Fruit fly (Drosophila melanogaster) whole organism, embryonic: ENCODE results near the gene Cyp303a1.

ENCODE experiments used
- B-H2 ChIP-seq: fragments of 200-800 bp; sonication (Bioruptor generic); optimal IDR thresholded peaks from 2 replicates; lab custom pipeline; 2018; ENCODE audit warnings: missing biosample characterization, mild to moderate bottlenecking, missing genetic modification characterization
- Bdp1 ChIP-seq: fragments of 200-800 bp; sonication (Bioruptor generic); optimal IDR thresholded peaks from 3 replicates; lab custom pipeline; 2016; ENCODE audit warnings: missing biosample characterization, missing genetic modification characterization
- Bgb ChIP-seq: fragments of 200-800 bp; sonication (Bioruptor generic); IDR thresholded peaks from 2 replicates; pipeline ENCODE4 v1.3.6; 2022; ENCODE audit warnings: missing biosample characterization, missing genetic modification characterization; ENCODE audit not compliant: partially characterized antibody
- CG10366 ChIP-seq: fragments of 200-800 bp; sonication (Bioruptor generic); IDR thresholded peaks from 2 replicates; pipeline ENCODE4 v1.3.6; 2022; ENCODE audit warnings: missing biosample characterization, missing genetic modification characterization
- CG10431 ChIP-seq: fragments of 200-800 bp; sonication (Bioruptor generic); optimal IDR thresholded peaks from 3 replicates; lab custom pipeline; 2018; ENCODE audit warnings: missing biosample characterization, mild to moderate bottlenecking, missing genetic modification characterization
- CG10462 ChIP-seq: fragments of 200-800 bp; sonication (Bioruptor generic); optimal IDR thresholded peaks from 2 replicates; lab custom pipeline; 2016; ENCODE audit warnings: missing biosample characterization, missing genetic modification characterization
- CG10543 ChIP-seq: fragments of 200-800 bp; sonication (Bioruptor generic); optimal IDR thresholded peaks from 3 replicates; lab custom pipeline; 2017; ENCODE audit warnings: missing biosample characterization, mild to moderate bottlenecking, missing genetic modification characterization, moderate library complexity
- CG12391 ChIP-seq: fragments of 200-800 bp; sonication (Bioruptor generic); optimal IDR thresholded peaks from 3 replicates; lab custom pipeline; 2018; ENCODE audit warnings: missing biosample characterization, mild to moderate bottlenecking, missing genetic modification characterization, moderate library complexity
- CG15601 ChIP-seq: fragments of 200-800 bp; sonication (Bioruptor generic); optimal IDR thresholded peaks from 3 replicates; lab custom pipeline; 2019; ENCODE audit warnings: missing biosample characterization, mild to moderate bottlenecking, missing genetic modification characterization, moderate library complexity
- CG17328 ChIP-seq: fragments of 200-800 bp; sonication (Bioruptor generic); IDR thresholded peaks from 2 replicates; pipeline ENCODE4 v1.3.6; 2022; ENCODE audit warnings: missing biosample characterization, missing genetic modification characterization
- CG17359 ChIP-seq: fragments of 200-800 bp; sonication (Bioruptor generic); optimal IDR thresholded peaks from 3 replicates; lab custom pipeline; 2018; ENCODE audit warnings: missing biosample characterization, mild to moderate bottlenecking, missing genetic modification characterization, moderate library complexity
- CG18764 ChIP-seq: fragments of 200-800 bp; sonication (Bioruptor generic); optimal IDR thresholded peaks from 3 replicates; lab custom pipeline; 2016; ENCODE audit warnings: missing biosample characterization, missing genetic modification characterization
- CG6254 ChIP-seq: fragments of 200-800 bp; sonication (Bioruptor generic); optimal IDR thresholded peaks from 3 replicates; lab custom pipeline; 2017; ENCODE audit warnings: mild to moderate bottlenecking, missing biosample characterization, missing genetic modification reagents, missing genetic modification characterization
- CG6689 ChIP-seq: fragments of 200-800 bp; sonication (Bioruptor generic); IDR thresholded peaks from 2 replicates; pipeline ENCODE4 v1.3.6; 2022; ENCODE audit warnings: missing biosample characterization, missing genetic modification characterization
- CG6765 ChIP-seq: fragments of 200-800 bp; sonication (Bioruptor generic); optimal IDR thresholded peaks from 3 replicates; lab custom pipeline; 2017; ENCODE audit warnings: missing biosample characterization, mild to moderate bottlenecking, missing genetic modification characterization
- CG6791 ChIP-seq: fragments of 200-800 bp; sonication (Bioruptor generic); IDR thresholded peaks from 3 replicates; pipeline ENCODE4 v1.3.6; 2022; ENCODE audit warnings: missing biosample characterization, missing genetic modification characterization; ENCODE audit not compliant: partially characterized antibody
- CG8281 ChIP-seq: fragments of 200-800 bp; sonication (Bioruptor generic); optimal IDR thresholded peaks from 2 replicates; lab custom pipeline; 2018; ENCODE audit warnings: missing biosample characterization, mild to moderate bottlenecking, missing genetic modification characterization, moderate library complexity
- CG8290 ChIP-seq, 3 experiments: fragments of 200-800 bp; sonication (Bioruptor generic); optimal IDR thresholded peaks; 2 replicates each; lab custom pipeline; 2016 to 2019; ENCODE audit warnings: missing biosample characterization in 3 of 3, missing genetic modification characterization in 3 of 3, mild to moderate bottlenecking in 2 of 3, moderate library complexity in 1 of 3
- CG8765 ChIP-seq: fragments of 200-800 bp; sonication (Bioruptor generic); IDR thresholded peaks from 2 replicates; pipeline ENCODE4 v1.3.6; 2022; ENCODE audit warnings: missing biosample characterization, missing genetic modification characterization
- CG8944 ChIP-seq: fragments of 200-800 bp; sonication (Bioruptor generic); optimal IDR thresholded peaks from 3 replicates; lab custom pipeline; 2016; ENCODE audit warnings: missing biosample characterization, missing genetic modification characterization
- CG9797 ChIP-seq: fragments of 200-800 bp; sonication (Bioruptor generic); optimal IDR thresholded peaks from 3 replicates; lab custom pipeline; 2018; ENCODE audit warnings: missing biosample characterization, mild to moderate bottlenecking, missing genetic modification characterization
- CG9932 ChIP-seq: fragments of 200-800 bp; sonication (Bioruptor generic); IDR thresholded peaks from 2 replicates; pipeline ENCODE4 v1.3.6; 2022; ENCODE audit warnings: missing biosample characterization, missing genetic modification characterization
- Doc3 ChIP-seq: fragments of 200-800 bp; sonication (Bioruptor generic); IDR thresholded peaks from 3 replicates; pipeline ENCODE4 v1.3.6; 2022; ENCODE audit warnings: missing biosample characterization, missing genetic modification characterization; ENCODE audit not compliant: partially characterized antibody
- Fer1 ChIP-seq: fragments of 200-800 bp; sonication (Bioruptor generic); optimal IDR thresholded peaks from 2 replicates; lab custom pipeline; 2017; ENCODE audit warnings: missing biosample characterization, mild to moderate bottlenecking, missing genetic modification characterization
- NC2α ChIP-seq: fragments of 200-800 bp; sonication (Bioruptor generic); optimal IDR thresholded peaks from 2 replicates; lab custom pipeline; 2016; ENCODE audit warnings: missing biosample characterization, missing genetic modification characterization
- NK7.1 ChIP-seq: fragments of 200-800 bp; sonication (Bioruptor generic); optimal IDR thresholded peaks from 3 replicates; lab custom pipeline; 2016; ENCODE audit warnings: missing biosample characterization, missing genetic modification characterization
- Neu2 ChIP-seq: fragments of 200-800 bp; sonication (Bioruptor generic); optimal IDR thresholded peaks from 3 replicates; lab custom pipeline; 2016; ENCODE audit warnings: missing biosample characterization, missing genetic modification characterization, borderline replicate concordance
- Pdp1 ChIP-seq, 2 experiments: fragments of 200-800 bp; sonication (Bioruptor generic); optimal IDR thresholded peaks; 3 replicates each; lab custom pipeline; 2016; ENCODE audit warnings: missing biosample characterization in 2 of 2, missing genetic modification characterization in 2 of 2, mild to moderate bottlenecking in 1 of 2, moderate library complexity in 1 of 2
- TFAM ChIP-seq: fragments of 200-800 bp; sonication (Bioruptor generic); optimal IDR thresholded peaks from 2 replicates; lab custom pipeline; 2017; ENCODE audit warnings: missing biosample characterization, missing genetic modification characterization, inconsistent platforms
- Trl ChIP-seq, 3 experiments: fragments of >200 bp in 2 of 3; fragments of 200-800 bp in 1 of 3; sonication (Bioruptor generic) in 1 of 3; optimal IDR thresholded peaks; 2 replicates in 1 of 3; 3 replicates in 2 of 3; lab custom pipeline; 2016 to 2017; ENCODE audit warnings: missing biosample characterization in 1 of 3, missing genetic modification characterization in 1 of 3
- al ChIP-seq: fragments of 200-800 bp; sonication (Bioruptor generic); IDR thresholded peaks from 2 replicates; pipeline ENCODE4 v1.3.6; 2022; ENCODE audit warnings: missing biosample characterization, missing genetic modification characterization
- ato ChIP-seq: fragments of 200-800 bp; sonication (Bioruptor generic); IDR thresholded peaks from 2 replicates; pipeline ENCODE4 v1.3.6; 2022; ENCODE audit warnings: missing biosample characterization, missing genetic modification characterization; ENCODE audit not compliant: partially characterized antibody
- cato ChIP-seq: fragments of 200-800 bp; sonication (Bioruptor generic); optimal IDR thresholded peaks from 2 replicates; lab custom pipeline; 2016; ENCODE audit warnings: missing biosample characterization, missing genetic modification characterization, borderline replicate concordance
- cg ChIP-seq: fragments of 200-800 bp; sonication (Bioruptor generic); optimal IDR thresholded peaks from 3 replicates; lab custom pipeline; 2019; ENCODE audit warnings: missing biosample characterization, mild to moderate bottlenecking, missing genetic modification characterization, moderate library complexity
- crc ChIP-seq: fragments of 200-800 bp; sonication (Bioruptor generic); optimal IDR thresholded peaks from 2 replicates; lab custom pipeline; 2016; ENCODE audit warnings: missing biosample characterization, missing genetic modification characterization
- dan ChIP-seq: fragments of 200-800 bp; sonication (Bioruptor generic); IDR thresholded peaks from 2 replicates; pipeline ENCODE4 v1.3.6; 2022; ENCODE audit warnings: missing biosample characterization, missing genetic modification characterization
- gsb-n ChIP-seq: fragments of 200-800 bp; sonication (Bioruptor generic); optimal IDR thresholded peaks from 3 replicates; lab custom pipeline; 2018; ENCODE audit warnings: missing biosample characterization, mild to moderate bottlenecking, missing genetic modification characterization
- lbe ChIP-seq: fragments of 200-800 bp; sonication (Bioruptor generic); optimal IDR thresholded peaks from 2 replicates; lab custom pipeline; 2016; ENCODE audit warnings: missing biosample characterization, mild to moderate bottlenecking, missing genetic modification characterization
- otp ChIP-seq: fragments of 200-800 bp; sonication (Bioruptor generic); IDR thresholded peaks from 3 replicates; pipeline ENCODE4, ENCODE4 v1.3.6; 2022; ENCODE audit warnings: missing biosample characterization, missing genetic modification characterization
- pnt ChIP-seq: fragments of 200-800 bp; sonication (Bioruptor generic); optimal IDR thresholded peaks from 3 replicates; lab custom pipeline; 2016; ENCODE audit warnings: missing biosample characterization, missing genetic modification characterization
- pzg ChIP-seq: fragments of 200-800 bp; sonication (Bioruptor generic); optimal IDR thresholded peaks from 3 replicates; lab custom pipeline; 2018; ENCODE audit warnings: missing biosample characterization, mild to moderate bottlenecking, missing genetic modification characterization, moderate library complexity
- ro ChIP-seq: fragments of 200-800 bp; sonication (Bioruptor generic); IDR thresholded peaks from 2 replicates; pipeline ENCODE4 v1.3.6; 2022; ENCODE audit warnings: missing biosample characterization, missing genetic modification characterization
- sd ChIP-seq: fragments of 200-800 bp; sonication (Bioruptor generic); optimal IDR thresholded peaks from 3 replicates; lab custom pipeline; 2018; ENCODE audit warnings: missing biosample characterization, mild to moderate bottlenecking, missing genetic modification characterization, moderate library complexity
- slou ChIP-seq: fragments of 200-800 bp; sonication (Bioruptor generic); optimal IDR thresholded peaks from 3 replicates; lab custom pipeline; 2016; ENCODE audit warnings: missing biosample characterization, missing genetic modification characterization
- slp2 ChIP-seq: fragments of 200-800 bp; sonication (Bioruptor generic); optimal IDR thresholded peaks from 2 replicates; lab custom pipeline; 2016; ENCODE audit warnings: missing biosample characterization, missing genetic modification characterization
- sqz ChIP-seq: fragments of 200-800 bp; sonication (Bioruptor generic); optimal IDR thresholded peaks from 3 replicates; lab custom pipeline; 2018; ENCODE audit warnings: missing biosample characterization, mild to moderate bottlenecking, missing genetic modification characterization
- zf30C ChIP-seq: fragments of 200-800 bp; sonication (Bioruptor generic); optimal IDR thresholded peaks from 3 replicates; lab custom pipeline; 2018; ENCODE audit warnings: missing biosample characterization, mild to moderate bottlenecking, missing genetic modification characterization
- zfh2 ChIP-seq: fragments of 200-800 bp; sonication (Bioruptor generic); optimal IDR thresholded peaks from 2 replicates; lab custom pipeline; 2016; ENCODE audit warnings: missing biosample characterization, missing genetic modification characterization

Cyp303a1 gene

DNA sequence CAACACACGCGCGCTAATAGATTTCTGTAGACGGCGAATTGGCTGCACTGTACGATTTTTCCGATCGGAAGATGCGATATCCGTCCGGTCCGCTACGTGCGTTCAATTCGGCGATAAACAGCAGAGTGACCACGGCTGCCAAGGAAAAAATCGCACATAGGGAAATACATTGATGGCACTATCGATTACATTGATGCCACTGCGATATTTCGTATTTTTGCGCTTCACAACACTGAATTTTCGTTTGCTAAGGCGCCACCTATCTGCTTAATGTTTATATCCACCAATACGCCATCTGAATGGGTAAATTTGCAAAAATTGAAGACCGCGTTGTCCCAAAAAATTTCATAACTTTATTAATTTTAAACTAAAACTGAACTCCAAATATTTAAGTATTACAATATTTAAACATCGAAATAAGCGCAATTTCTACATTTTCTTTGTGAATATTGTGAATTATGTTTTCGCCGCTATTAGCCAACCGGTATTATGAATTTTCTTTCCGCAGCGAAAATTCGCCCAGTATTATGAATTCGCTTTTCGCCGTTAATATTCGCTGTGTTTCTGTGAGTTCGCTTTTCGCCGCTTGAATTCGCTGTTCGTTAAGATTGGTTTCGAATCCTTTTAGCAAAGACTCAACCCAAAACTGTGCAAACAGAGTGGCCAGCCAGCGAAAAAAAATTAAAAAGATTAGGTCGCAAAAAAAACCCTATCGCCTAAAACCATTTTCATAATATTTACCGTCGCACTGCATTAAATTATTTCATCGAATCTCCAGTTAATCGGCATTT is 6.2 kb upstream of the Cyp303a1 start, which contains the start of the genes crp and pkaap (continued):
- TF ChIP-seq lbe (GFP tag; lab: Kevin White, UChicago) (peak; percentile 90), Bdp1 (peak; percentile 82), slou (peak; percentile 86), pnt (GFP tag; lab: Kevin White, UChicago) (peak; percentile 88), cato (GFP tag; lab: Kevin White, UChicago) (no peak), Neu2 (GFP tag; lab: Kevin White, UChicago) (peak; percentile 15), crc (GFP tag; lab: Kevin White, UChicago) (peak; percentile 48), CG8290 (GFP tag; optimal IDR thresholded peaks at IDR 0.05; lab: Kevin White, UChicago) (peak; percentile 88), CG8290 (tag; optimal IDR thresholded peaks at IDR 0.05; lab: Kevin White, UChicago) (peak; percentile 38 to 96), CG8765 (GFP tag; lab: Robert Waterston, UW) (no peak), ro (GFP tag; lab: Robert Waterston, UW) (no peak), CG9797 (GFP tag; lab: Kevin White, UChicago) (peak; percentile 85), CG8281 (tag; lab: Kevin White, UChicago) (peak; percentile 22), CG9932 (GFP tag; lab: Robert Waterston, UW) (no peak), CG17359 (peak; percentile 73), sd (tag; lab: Kevin White, UChicago) (peak; percentile 39), CG6791 (GFP tag; lab: Robert Waterston, UW) (no peak), CG6689 (no peak), NK7.1 (GFP tag; lab: Kevin White, UChicago) (peak; percentile 65), otp (GFP tag; lab: Robert Waterston, UW) (no peak), Fer1 (peak; percentile 54), al (GFP tag; lab: Robert Waterston, UW) (no peak), Pdp1 (GFP tag; optimal IDR thresholded peaks at IDR 0.05; lab: Kevin White, UChicago) (peak; percentile 88 to 90), CG10366 (no peak), Trl (optimal IDR thresholded peaks at IDR 0.05; lab: Kevin White, UChicago) (no peak), Trl (GFP tag; optimal IDR thresholded peaks at IDR 0.05; lab: Kevin White, UChicago) (peak; percentile 94), slp2 (GFP tag; lab: Kevin White, UChicago) (peak; percentile 86), B-H2 (GFP tag; lab: Kevin White, UChicago) (peak; percentile 90), TFAM (GFP tag; lab: Kevin White, UChicago) (no peak), CG10543 (peak; percentile 86), CG6254 (GFP tag; lab: Kevin White, UChicago) (peak; percentile 42), zfh2 (GFP tag; lab: Kevin White, UChicago) (peak; percentile 84), CG15601 (tag; lab: Kevin White, UChicago) (peak; percentile 75), Bgb (GFP tag; lab: Robert Waterston, UW) (no peak), sqz (no peak), CG10462 (GFP tag; lab: Kevin White, UChicago) (peak; percentile 52), gsb-n (tag; lab: Kevin White, UChicago) (peak; percentile 52), NC2α (GFP tag; lab: Kevin White, UChicago) (peak; percentile 75), cg (GFP tag; lab: Kevin White, UChicago) (no peak), CG8944 (GFP tag; lab: Kevin White, UChicago) (peak; percentile 93), CG17328 (GFP tag; lab: Robert Waterston, UW) (no peak), CG6765 (GFP tag; lab: Kevin White, UChicago) (peak; percentile 19), zf30C (peak; percentile 71), Doc3 (GFP tag; lab: Robert Waterston, UW) (no peak), CG18764 (peak; percentile 81), ato (GFP tag; lab: Robert Waterston, UW) (no peak), CG10431 (GFP tag; lab: Kevin White, UChicago) (peak; percentile 68), CG12391 (tag; lab: Kevin White, UChicago) (peak; percentile 70), dan (GFP tag; lab: Robert Waterston, UW) (no peak), pzg (GFP tag; lab: Kevin White, UChicago) (peak; percentile 97)
